Fruit fly (Drosophila melanogaster) Kc167 (cell line): ENCODE results near the gene CG31678.

Experiments used
- Myc ChIP-seq: fragments of >200 bp; optimal IDR thresholded peaks from 2 replicates; lab custom pipeline; 2017; ENCODE audit warnings: missing external identifiers
- Sin3A ChIP-seq: fragments of >200 bp; optimal IDR thresholded peaks from 2 replicates; lab custom pipeline; 2018; ENCODE audit warnings: missing external identifiers
- psq ChIP-seq: fragments of >200 bp; optimal IDR thresholded peaks from 2 replicates; lab custom pipeline; 2017; ENCODE audit warnings: missing external identifiers
- ttk ChIP-seq: sonication (Bioruptor generic); optimal IDR thresholded peaks from 2 replicates; lab custom pipeline; 2017; ENCODE audit warnings: missing external identifiers

DNA sequence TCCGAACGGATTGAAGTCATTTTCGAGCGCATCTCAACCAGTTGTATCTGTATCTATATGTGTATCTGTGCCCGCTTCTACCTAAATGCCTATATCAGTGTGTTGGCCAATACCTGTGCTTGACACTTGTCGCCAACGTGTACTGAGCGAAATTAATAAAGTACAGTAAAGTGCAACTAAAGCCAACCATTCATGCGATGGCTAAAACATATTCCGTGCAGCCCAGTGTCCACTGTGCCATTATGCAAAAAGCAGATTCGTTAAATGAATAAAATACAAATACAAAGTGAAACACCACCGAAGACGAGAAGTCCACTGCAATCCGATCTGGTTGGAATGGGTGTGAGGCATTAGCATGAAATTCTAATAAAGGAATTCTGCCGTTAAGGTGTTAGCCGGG, 19.3 kb upstream of the CG31678 start:
- TF ChIP-seq psq (lab: Kevin White, UChicago) (no peak), Myc (lab: Kevin White, UChicago) (no peak), ttk (lab: Kevin White, UChicago) (no peak), Sin3A (no peak)
